Worm (Caenorhabditis elegans) whole organism, L4 larva: Measurements from ENCODE around the gene ins-13.

Experiments used
- Y105C5A.15 ChIP-seq: fragments of 200-800 bp; sonication (Bioruptor generic); IDR thresholded peaks from 2 replicates; pipeline ENCODE4 v1.3.6; 2022; ENCODE audit warnings: missing genetic modification characterization, missing compliant biosample characterization
- ama-1 ChIP-seq: fragments of 150-350 bp; optimal IDR thresholded peaks from 2 replicates; lab custom pipeline; 2014; ENCODE audit warnings: inconsistent platforms, mixed read lengths
- dpl-1 ChIP-seq: fragments of 150-350 bp; optimal IDR thresholded peaks from 2 replicates; lab custom pipeline; 2014; ENCODE audit warnings: missing biosample characterization, missing genetic modification reagents, missing genetic modification characterization
- lin-13 ChIP-seq: fragments of 150-350 bp; optimal IDR thresholded peaks from 2 replicates; lab custom pipeline; 2014; ENCODE audit warnings: missing biosample characterization, missing genetic modification reagents, missing genetic modification characterization
- set-16 ChIP-seq: fragments of 200-800 bp; sonication (Bioruptor generic); IDR thresholded peaks from 2 replicates; pipeline ENCODE4 v1.3.6; 2022; ENCODE audit warnings: missing genetic modification reagents, missing genetic modification characterization, missing compliant biosample characterization
- skn-1 ChIP-seq: fragments of 150-350 bp; optimal IDR thresholded peaks from 2 replicates; lab custom pipeline; 2014; ENCODE audit warnings: missing biosample characterization, missing genetic modification characterization

DNA sequence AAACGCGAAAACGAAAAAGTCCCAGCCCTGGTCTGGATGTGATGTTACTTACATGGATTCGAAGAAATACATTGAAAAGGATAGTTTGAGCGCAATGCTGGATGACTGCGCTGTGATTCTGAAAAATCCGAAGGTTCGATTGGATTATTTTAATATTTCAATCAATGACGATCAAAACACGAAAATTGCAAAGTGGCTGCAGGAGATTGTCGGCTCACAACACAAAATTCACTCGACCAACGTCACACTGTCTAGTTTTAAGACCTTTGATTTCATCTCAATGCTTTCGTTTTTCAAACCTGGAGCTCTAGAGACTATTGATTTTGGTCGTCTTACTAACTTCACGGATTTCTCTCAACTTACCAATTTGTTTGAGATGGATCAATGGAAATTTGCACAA is 6.9 kb upstream of the ins-13 start, which contains the start of gene C17C3.5:
- no peak for TF ChIP-seq ama-1 (lab: Kevin White, UChicago)
- TF ChIP-seq dpl-1 (GFP tag; lab: Kevin White, UChicago): no peak
- no peak for TF ChIP-seq skn-1 (tag; lab: Kevin White, UChicago)
- no peak for TF ChIP-seq Y105C5A.15
- no peak for TF ChIP-seq lin-13
- TF ChIP-seq set-16 (GFP tag; lab: Robert Waterston, UW): no peak
